Worm (Caenorhabditis elegans) whole organism, late embryonic: ENCODE data around the gene his-38.

Experiments
- F13H6.1 ChIP-seq: sonication (generic microtip); optimal IDR thresholded peaks from 2 replicates; lab custom pipeline; 2016; ENCODE audit warnings: missing genetic modification characterization, missing compliant biosample characterization
- K02D7.2 ChIP-seq: sonication (generic microtip); optimal IDR thresholded peaks from 2 replicates; lab custom pipeline; 2017; ENCODE audit warnings: mild to moderate bottlenecking, missing genetic modification characterization, missing compliant biosample characterization
- ama-1 ChIP-seq: fragments of 150-350 bp; optimal IDR thresholded peaks from 2 replicates; lab custom pipeline; 2014
- ceh-22 ChIP-seq: sonication (generic microtip); optimal IDR thresholded peaks from 2 replicates; lab custom pipeline; 2017; ENCODE audit warnings: missing biosample characterization, missing genetic modification characterization
- ceh-48 ChIP-seq: sonication (generic microtip); optimal IDR thresholded peaks from 2 replicates; lab custom pipeline; 2016; ENCODE audit warnings: missing genetic modification characterization, inconsistent platforms, missing compliant biosample characterization
- che-1 ChIP-seq: sonication (generic microtip); optimal IDR thresholded peaks from 2 replicates; lab custom pipeline; 2016; ENCODE audit warnings: mild to moderate bottlenecking, missing genetic modification characterization, missing compliant biosample characterization
- elt-2 ChIP-seq: sonication (generic microtip); optimal IDR thresholded peaks from 2 replicates; lab custom pipeline; 2016; ENCODE audit warnings: missing genetic modification reagents, missing genetic modification characterization, missing compliant biosample characterization
- hlh-15 ChIP-seq: sonication (generic microtip); optimal IDR thresholded peaks from 2 replicates; lab custom pipeline; 2016; ENCODE audit warnings: missing genetic modification characterization, missing compliant biosample characterization
- nhr-11 ChIP-seq: fragments of 150-350 bp; optimal IDR thresholded peaks from 2 replicates; lab custom pipeline; 2014; ENCODE audit warnings: missing biosample characterization, missing genetic modification characterization
- pag-3 ChIP-seq: sonication (generic microtip); optimal IDR thresholded peaks from 2 replicates; lab custom pipeline; 2016; ENCODE audit warnings: missing compliant biosample characterization, missing genetic modification characterization, borderline replicate concordance
- pha-4 ChIP-seq: fragments of 150-350 bp; optimal IDR thresholded peaks from 2 replicates; lab custom pipeline; 2018; ENCODE audit warnings: missing biosample characterization, missing genetic modification reagents, missing genetic modification characterization
- pqm-1 ChIP-seq: sonication (generic microtip); optimal IDR thresholded peaks from 2 replicates; lab custom pipeline; 2016; ENCODE audit warnings: missing genetic modification characterization, missing compliant biosample characterization
- ref-2 ChIP-seq: sonication (generic microtip); optimal IDR thresholded peaks from 2 replicates; lab custom pipeline; 2016; ENCODE audit warnings: missing genetic modification characterization, missing compliant biosample characterization
- tbx-2 ChIP-seq: sonication (generic microtip); optimal IDR thresholded peaks from 2 replicates; lab custom pipeline; 2016; ENCODE audit warnings: missing genetic modification characterization, missing compliant biosample characterization

ce11 chrX:7330685-7331196 lies 21.1 kb upstream of the his-38 start, which contains the start of gene ttr-30:
- TF ChIP-seq ceh-48 (no peak), hlh-15 (tag; lab: Kevin White, UChicago) (no peak), tbx-2 (tag; lab: Kevin White, UChicago) (no peak), ref-2 (tag; lab: Kevin White, UChicago) (no peak), nhr-11 (tag; lab: Kevin White, UChicago) (no peak), ceh-22 (no peak), che-1 (no peak), F13H6.1 (tag; lab: Kevin White, UChicago) (no peak), pqm-1 (tag; lab: Kevin White, UChicago) (no peak), K02D7.2 (tag; lab: Kevin White, UChicago) (no peak), ama-1 (lab: Kevin White, UChicago) (no peak), pha-4 (tag; lab: Kevin White, UChicago) (no peak), pag-3 (tag; lab: Kevin White, UChicago) (no peak), elt-2 (tag; lab: Kevin White, UChicago) (no peak)
